Fruit fly (Drosophila melanogaster) whole organism, embryonic: Measurements from ENCODE around the gene Sec15.

Experiments used
- BEAF-32 ChIP-seq: fragments of 200-800 bp; sonication (Bioruptor generic); optimal IDR thresholded peaks from 3 replicates; lab custom pipeline; 2017; ENCODE audit warnings: missing biosample characterization, missing genetic modification characterization, mild to moderate bottlenecking, moderate library complexity, missing genetic modification reagents
- Bgb ChIP-seq: fragments of 200-800 bp; sonication (Bioruptor generic); IDR thresholded peaks from 2 replicates; pipeline ENCODE4 v1.3.6; 2022; ENCODE audit warnings: missing biosample characterization, missing genetic modification characterization; ENCODE audit not compliant: partially characterized antibody
- Bteb2 ChIP-seq: fragments of 200-800 bp; sonication (Bioruptor generic); optimal IDR thresholded peaks from 2 replicates; lab custom pipeline; 2016; ENCODE audit warnings: missing biosample characterization, missing genetic modification characterization
- CG10431 ChIP-seq: fragments of 200-800 bp; sonication (Bioruptor generic); optimal IDR thresholded peaks from 3 replicates; lab custom pipeline; 2018; ENCODE audit warnings: missing biosample characterization, mild to moderate bottlenecking, missing genetic modification characterization
- CG12155 ChIP-seq: fragments of 200-800 bp; sonication (Bioruptor generic); optimal IDR thresholded peaks from 3 replicates; lab custom pipeline; 2016; ENCODE audit warnings: missing biosample characterization, missing genetic modification characterization
- CG13424 ChIP-seq: fragments of 200-800 bp; sonication (Bioruptor generic); optimal IDR thresholded peaks from 2 replicates; lab custom pipeline; 2019; ENCODE audit warnings: missing biosample characterization, mild to moderate bottlenecking, missing genetic modification characterization, moderate library complexity
- CG14014 ChIP-seq: fragments of 200-800 bp; sonication (Bioruptor generic); IDR thresholded peaks from 2 replicates; pipeline ENCODE4 v1.3.6; 2022; ENCODE audit warnings: missing biosample characterization, missing genetic modification characterization
- CG14710 ChIP-seq: fragments of 200-800 bp; sonication (Bioruptor generic); optimal IDR thresholded peaks from 3 replicates; lab custom pipeline; 2019; ENCODE audit warnings: missing biosample characterization, mild to moderate bottlenecking, missing genetic modification characterization, moderate library complexity
- CG15479 ChIP-seq: fragments of 200-800 bp; sonication (Bioruptor generic); optimal IDR thresholded peaks from 3 replicates; lab custom pipeline; 2019; ENCODE audit warnings: missing biosample characterization, mild to moderate bottlenecking, missing genetic modification characterization, moderate library complexity
- CG15601 ChIP-seq: fragments of 200-800 bp; sonication (Bioruptor generic); optimal IDR thresholded peaks from 3 replicates; lab custom pipeline; 2019; ENCODE audit warnings: missing biosample characterization, mild to moderate bottlenecking, missing genetic modification characterization, moderate library complexity
- CG1603 ChIP-seq: fragments of 200-800 bp; sonication (Bioruptor generic); optimal IDR thresholded peaks from 2 replicates; lab custom pipeline; 2019; ENCODE audit warnings: missing biosample characterization, mild to moderate bottlenecking, missing genetic modification characterization, moderate library complexity
- CG17328 ChIP-seq: fragments of 200-800 bp; sonication (Bioruptor generic); IDR thresholded peaks from 2 replicates; pipeline ENCODE4 v1.3.6; 2022; ENCODE audit warnings: missing biosample characterization, missing genetic modification characterization
- CG18011 ChIP-seq: fragments of 200-800 bp; sonication (Bioruptor generic); optimal IDR thresholded peaks from 2 replicates; lab custom pipeline; 2017; ENCODE audit warnings: missing biosample characterization, missing genetic modification characterization, mild to moderate bottlenecking, moderate library complexity, missing genotype
- CG2199 ChIP-seq: fragments of 200-800 bp; sonication (Bioruptor generic); IDR thresholded peaks from 3 replicates; pipeline ENCODE4 v1.3.6; 2022; ENCODE audit warnings: missing biosample characterization, missing genetic modification characterization
- CG2712 ChIP-seq: fragments of 200-800 bp; optimal IDR thresholded peaks from 3 replicates; lab custom pipeline; 2019; ENCODE audit warnings: missing biosample characterization, mild to moderate bottlenecking, missing genetic modification characterization, moderate library complexity
- CG3163 ChIP-seq: fragments of 200-800 bp; sonication (Bioruptor generic); optimal IDR thresholded peaks from 3 replicates; lab custom pipeline; 2016; ENCODE audit warnings: missing biosample characterization, missing genetic modification characterization
- CG6175 ChIP-seq: fragments of 200-800 bp; sonication (Bioruptor generic); IDR thresholded peaks from 3 replicates; pipeline ENCODE4 v1.3.6; 2022; ENCODE audit warnings: missing biosample characterization, missing genetic modification characterization
- CG6791 ChIP-seq: fragments of 200-800 bp; sonication (Bioruptor generic); IDR thresholded peaks from 3 replicates; pipeline ENCODE4 v1.3.6; 2022; ENCODE audit warnings: missing biosample characterization, missing genetic modification characterization; ENCODE audit not compliant: partially characterized antibody
- CG7271 ChIP-seq: fragments of 200-800 bp; sonication (Bioruptor generic); optimal IDR thresholded peaks from 2 replicates; lab custom pipeline; 2018; ENCODE audit warnings: missing biosample characterization, mild to moderate bottlenecking, missing genetic modification characterization, moderate library complexity
- CG7928 ChIP-seq: fragments of 200-800 bp; sonication (Bioruptor generic); optimal IDR thresholded peaks from 2 replicates; lab custom pipeline; 2017; ENCODE audit warnings: missing biosample characterization, mild to moderate bottlenecking, missing genetic modification characterization
- CG7963 ChIP-seq: fragments of 200-800 bp; sonication (Bioruptor generic); IDR thresholded peaks from 3 replicates; pipeline ENCODE4 v1.3.6; 2022; ENCODE audit warnings: missing biosample characterization, missing genetic modification characterization; ENCODE audit not compliant: partially characterized antibody
- CG9797 ChIP-seq: fragments of 200-800 bp; sonication (Bioruptor generic); optimal IDR thresholded peaks from 3 replicates; lab custom pipeline; 2018; ENCODE audit warnings: missing biosample characterization, mild to moderate bottlenecking, missing genetic modification characterization
- Dbx ChIP-seq: fragments of 200-800 bp; sonication (Bioruptor generic); IDR thresholded peaks from 3 replicates; pipeline ENCODE4 v1.3.6; 2022; ENCODE audit warnings: missing biosample characterization, missing genetic modification characterization
- Dll ChIP-seq: fragments of 200-800 bp; sonication (Bioruptor generic); IDR thresholded peaks from 4 replicates; pipeline ENCODE4 v1.3.6; 2022; ENCODE audit warnings: missing biosample characterization, missing genetic modification characterization; ENCODE audit not compliant: partially characterized antibody
- Dp ChIP-seq: fragments of 200-800 bp; sonication (Bioruptor generic); optimal IDR thresholded peaks from 2 replicates; lab custom pipeline; 2018; ENCODE audit warnings: missing biosample characterization, mild to moderate bottlenecking, missing genetic modification characterization, moderate library complexity
- Ets97D ChIP-seq: fragments of 200-800 bp; sonication (Bioruptor generic); optimal IDR thresholded peaks from 3 replicates; lab custom pipeline; 2016; ENCODE audit warnings: missing biosample characterization, missing genetic modification characterization
- HLH4C ChIP-seq: fragments of 200-800 bp; sonication (Bioruptor generic); IDR thresholded peaks from 3 replicates; pipeline ENCODE4 v1.3.6; 2022; ENCODE audit warnings: missing biosample characterization, missing genetic modification characterization; ENCODE audit not compliant: partially characterized antibody
- Hmx ChIP-seq: fragments of 200-800 bp; sonication (Bioruptor generic); optimal IDR thresholded peaks from 2 replicates; lab custom pipeline; 2016; ENCODE audit warnings: missing biosample characterization, missing genetic modification characterization
- Lim3 ChIP-seq: fragments of 200-800 bp; sonication (Bioruptor generic); IDR thresholded peaks from 2 replicates; pipeline ENCODE4 v1.3.6; 2022; ENCODE audit warnings: missing biosample characterization, missing genetic modification characterization
- Med ChIP-seq: fragments of 200-800 bp; sonication (Bioruptor generic); peaks from one replicate; lab custom pipeline; 2016; ENCODE audit warnings: missing biosample characterization, missing genetic modification characterization, mild to moderate bottlenecking, inconsistent platforms, moderate library complexity
- PHDP ChIP-seq: fragments of 200-800 bp; sonication (Bioruptor generic); optimal IDR thresholded peaks from 3 replicates; lab custom pipeline; 2018; ENCODE audit warnings: missing biosample characterization, mild to moderate bottlenecking, missing genetic modification characterization, moderate library complexity
- Usf ChIP-seq: fragments of 200-800 bp; sonication (Bioruptor generic); optimal IDR thresholded peaks from 2 replicates; lab custom pipeline; 2017; ENCODE audit warnings: missing genotype, missing biosample characterization, missing genetic modification characterization
- Xrp1 ChIP-seq: fragments of 200-800 bp; sonication (Bioruptor generic); IDR thresholded peaks from 2 replicates; pipeline ENCODE4 v1.3.6; 2022; ENCODE audit warnings: missing biosample characterization, missing genetic modification characterization
- bbx ChIP-seq: fragments of 200-800 bp; sonication (Bioruptor generic); IDR thresholded peaks from 2 replicates; pipeline ENCODE4 v1.3.6; 2022; ENCODE audit warnings: missing biosample characterization, missing genetic modification characterization; ENCODE audit not compliant: partially characterized antibody
- da ChIP-seq: fragments of 200-800 bp; sonication (Bioruptor generic); optimal IDR thresholded peaks from 2 replicates; lab custom pipeline; 2016; ENCODE audit warnings: missing biosample characterization, missing genetic modification characterization
- lbe ChIP-seq: fragments of 200-800 bp; sonication (Bioruptor generic); optimal IDR thresholded peaks from 2 replicates; lab custom pipeline; 2016; ENCODE audit warnings: missing biosample characterization, mild to moderate bottlenecking, missing genetic modification characterization
- pros ChIP-seq: fragments of 200-800 bp; sonication (Bioruptor generic); optimal IDR thresholded peaks from 3 replicates; lab custom pipeline; 2019; ENCODE audit warnings: missing biosample characterization, mild to moderate bottlenecking, missing genetic modification characterization, moderate library complexity
- psq ChIP-seq: fragments of 200-800 bp; sonication (Bioruptor generic); optimal IDR thresholded peaks from 2 replicates; lab custom pipeline; 2017; ENCODE audit warnings: missing biosample characterization, missing genetic modification characterization
- ranshi ChIP-seq: fragments of 200-800 bp; sonication (Bioruptor generic); IDR thresholded peaks from 2 replicates; pipeline ENCODE4 v1.3.6; 2022; ENCODE audit warnings: missing biosample characterization, missing genetic modification characterization
- row ChIP-seq: fragments of 200-800 bp; sonication (Bioruptor generic); IDR thresholded peaks from 3 replicates; pipeline ENCODE4 v1.3.6; 2022; ENCODE audit warnings: missing biosample characterization, missing genetic modification characterization
- trem ChIP-seq: fragments of 200-800 bp; optimal IDR thresholded peaks from 3 replicates; lab custom pipeline; 2019; ENCODE audit warnings: missing biosample characterization, mild to moderate bottlenecking, missing genetic modification characterization, moderate library complexity
- unc-4 ChIP-seq: fragments of 200-800 bp; sonication (Bioruptor generic); IDR thresholded peaks from 2 replicates; pipeline ENCODE4 v1.3.6; 2022; ENCODE audit warnings: missing biosample characterization, missing genetic modification characterization; ENCODE audit not compliant: partially characterized antibody
- vnd ChIP-seq: fragments of 200-800 bp; sonication (Bioruptor generic); IDR thresholded peaks from 3 replicates; pipeline ENCODE4 v1.3.6; 2022; ENCODE audit warnings: missing biosample characterization, missing genetic modification characterization; ENCODE audit not compliant: partially characterized antibody

The Sec15 gene

dm6 chr3R:21130050-21130449 is 22.3 kb upstream of the Sec15 start, which contains the start of gene Ice2 (continued):
- peak; percentile 35; the same call in 1 of the 3 replicates for TF ChIP-seq HLH4C
- peak; percentile 53; the same call in 1 of the 2 replicates for TF ChIP-seq unc-4
- peak; percentile 44 for TF ChIP-seq CG2712 (tag; lab: Kevin White, UChicago)
- no peak for TF ChIP-seq CG12155 (GFP tag; lab: Kevin White, UChicago)
- TF ChIP-seq CG3163: no peak
- no peak for TF ChIP-seq Dbx (GFP tag; lab: Robert Waterston, UW)
- TF ChIP-seq bbx: peak; percentile 38; the same call in 1 of the 2 replicates
- TF ChIP-seq Bteb2: no peak
- TF ChIP-seq BEAF-32 (GFP tag; lab: Kevin White, UChicago): peak; percentile 53
- TF ChIP-seq CG7271 (tag; lab: Kevin White, UChicago): no peak
- peak; percentile 33; the same call in 1 of the 2 replicates for TF ChIP-seq CG14014 (GFP tag; lab: Robert Waterston, UW)
- TF ChIP-seq CG15479 (GFP tag; lab: Kevin White, UChicago): no peak
- TF ChIP-seq PHDP (tag; lab: Kevin White, UChicago): peak; percentile 10
- TF ChIP-seq CG9797: peak; percentile 63
- peak; percentile 61 for TF ChIP-seq Ets97D
- TF ChIP-seq da (GFP tag; lab: Kevin White, UChicago): no peak
- peak; percentile 37 for TF ChIP-seq lbe (GFP tag; lab: Kevin White, UChicago)
- 0 out of 3 replicates have a peak, but pooled peaks have one; percentile 7 for TF ChIP-seq vnd (GFP tag; lab: Robert Waterston, UW)
- peak; percentile 49 for TF ChIP-seq CG1603 (tag; lab: Kevin White, UChicago)
- no peak for TF ChIP-seq CG17328 (GFP tag; lab: Robert Waterston, UW)
- peak; percentile 42; the same call in 1 of the 4 replicates for TF ChIP-seq Dll (GFP tag; lab: Robert Waterston, UW)
- peak; percentile 46 for TF ChIP-seq trem
- TF ChIP-seq row (GFP tag; lab: Robert Waterston, UW): peak; percentile 34; the same call in 1 of the 3 replicates
- no peak for TF ChIP-seq CG7963
- TF ChIP-seq CG6175: no peak
- TF ChIP-seq CG14710: peak; percentile 52
- TF ChIP-seq Dp: peak; percentile 94
- no peak for TF ChIP-seq pros
- peak; percentile 42 for TF ChIP-seq CG15601 (tag; lab: Kevin White, UChicago)
- no peak for TF ChIP-seq ranshi (GFP tag; lab: Robert Waterston, UW)
- TF ChIP-seq CG13424 (tag; lab: Kevin White, UChicago): peak; percentile 41
- no peak for TF ChIP-seq Hmx (GFP tag; lab: Kevin White, UChicago)
- peak; percentile 25; the same call in 1 of the 2 replicates for TF ChIP-seq Xrp1
- no peak for TF ChIP-seq CG10431
- TF ChIP-seq CG6791 (GFP tag; lab: Robert Waterston, UW): peak; percentile 57; the same call in 2 of the 3 replicates
- no peak for TF ChIP-seq Usf (GFP tag; lab: Kevin White, UChicago)
- TF ChIP-seq Bgb (GFP tag; lab: Robert Waterston, UW): peak; percentile 47; the same call in 1 of the 2 replicates
- TF ChIP-seq Med: peak; percentile 76
- TF ChIP-seq CG18011 (GFP tag; lab: Kevin White, UChicago): no peak
- no peak for TF ChIP-seq psq (GFP tag; lab: Kevin White, UChicago)
- TF ChIP-seq CG7928 (GFP tag; lab: Kevin White, UChicago): no peak
- TF ChIP-seq Lim3 (GFP tag; lab: Robert Waterston, UW): no peak
- no peak for TF ChIP-seq CG2199 (GFP tag; lab: Robert Waterston, UW)
